Fruit fly (Drosophila melanogaster) whole organism, wandering third instar larva: ENCODE data around the gene Cyp312a1.

Source experiments
- br ChIP-seq: fragments of 200-800 bp; sonication (Bioruptor generic); optimal IDR thresholded peaks from 2 replicates; lab custom pipeline; 2016; ENCODE audit warnings: missing biosample characterization, missing genetic modification characterization
- dmrt93B ChIP-seq: fragments of 200-800 bp; sonication (Bioruptor generic); optimal IDR thresholded peaks from 2 replicates; lab custom pipeline; 2018; ENCODE audit warnings: missing biosample characterization, mild to moderate bottlenecking, missing genetic modification characterization

- no peak for TF ChIP-seq br (GFP tag; lab: Kevin White, UChicago)
- TF ChIP-seq dmrt93B (GFP tag; lab: Kevin White, UChicago) = no peak
These were observed 50.5 kb downstream of the Cyp312a1 start for dm6 chr3L:18081957-18082356.
